Worm (Caenorhabditis elegans): ENCODE measurements around the gene ins-5.

ins-5 gene

ce11 chrII:6046023-6046631, 48.8 kb downstream of the ins-5 start:
- TF ChIP-seq C34F6.9 (tag; optimal IDR thresholded peaks at IDR 0.05) (peak; percentile 44), fos-1 (tag; optimal IDR thresholded peaks at IDR 0.05) (peak; percentile 15), nhr-25 (tag; optimal IDR thresholded peaks at IDR 0.05) (peak; percentile 60), gmeb-1 (tag; optimal IDR thresholded peaks at IDR 0.05) (no peak), blmp-1 (tag; optimal IDR thresholded peaks at IDR 0.05; ENCODE audit: insufficient read depth) (peak; percentile 45), nhr-237 (tag; optimal IDR thresholded peaks at IDR 0.05) (no peak), lin-13 (GFP tag; optimal IDR thresholded peaks at IDR 0.05) (peak; percentile 15), lsy-2 (tag; optimal IDR thresholded peaks at IDR 0.05) (peak in 1 of 2 experiments; percentile 26), unc-55 (GFP tag; optimal IDR thresholded peaks at IDR 0.05) (peak; percentile 17), F13H6.1 (tag; optimal IDR thresholded peaks at IDR 0.05) (peak; percentile 2), sem-4 (tag; optimal IDR thresholded peaks at IDR 0.05) (peak; percentile 17), skn-1 (tag; optimal IDR thresholded peaks at IDR 0.05) (no peak), crh-2 (tag; optimal IDR thresholded peaks at IDR 0.05) (peak; percentile 2)

ce11 chrII:6047639-6048159, 50.3 kb downstream of the ins-5 start, which contains the start of the genes R12C12.6 and ran-5:
Gene R12C12.6 (minus strand): TSS chrII:6047867.
Gene ran-5 (plus strand): TSS chrII:6048109.
- TF ChIP-seq ztf-1 (GFP tag; conservative IDR thresholded peaks at IDR 0.05) (no peak), blmp-1 (tag; optimal IDR thresholded peaks at IDR 0.05; ENCODE audit: insufficient read depth) (peak; percentile 27), sma-3 (GFP tag; optimal IDR thresholded peaks at IDR 0.05) (peak; percentile 76), lsy-2 (tag; optimal IDR thresholded peaks at IDR 0.05) (peak; percentile 87 to 93), mdl-1 (tag; optimal IDR thresholded peaks at IDR 0.05) (peak in 1 of 2 experiments; percentile 32), unc-39 (tag; optimal IDR thresholded peaks at IDR 0.05) (no peak), C34F6.9 (tag; optimal IDR thresholded peaks at IDR 0.05) (peak; percentile 91), alr-1 (tag; optimal IDR thresholded peaks at IDR 0.05) (no peak), ZK546.5 (tag; optimal IDR thresholded peaks at IDR 0.05) (no peak), crh-2 (tag; optimal IDR thresholded peaks at IDR 0.05) (peak; percentile 84), egl-27 (tag; optimal IDR thresholded peaks at IDR 0.05) (peak; percentile 71), lin-13 (GFP tag; optimal IDR thresholded peaks at IDR 0.05) (peak; percentile 75), lin-11 (tag; optimal IDR thresholded peaks at IDR 0.05) (peak; percentile 22), aly-2 (tag; optimal IDR thresholded peaks at IDR 0.05) (no peak), snpc-4 (tag; optimal IDR thresholded peaks at IDR 0.05) (peak; percentile 53), ceh-82 (tag; optimal IDR thresholded peaks at IDR 0.05) (no peak), unc-55 (GFP tag; optimal IDR thresholded peaks at IDR 0.05) (peak; percentile 89), unc-62 (GFP tag; optimal IDR thresholded peaks at IDR 0.05) (peak; percentile 5), nhr-11 (tag; optimal IDR thresholded peaks at IDR 0.05) (no peak), peb-1 (tag; optimal IDR thresholded peaks at IDR 0.05) (no peak), nhr-21 (tag; optimal IDR thresholded peaks at IDR 0.05) (peak; percentile 74), lin-39 (tag; optimal IDR thresholded peaks at IDR 0.05) (no peak), nhr-25 (tag; optimal IDR thresholded peaks at IDR 0.05) (peak; percentile 85), gmeb-1 (tag; optimal IDR thresholded peaks at IDR 0.05) (peak; percentile 89), ama-1 (optimal IDR thresholded peaks at IDR 0.05) (peak; percentile 64), ceh-16 (tag; optimal IDR thresholded peaks at IDR 0.05) (peak; percentile 70), ztf-4 (tag; optimal IDR thresholded peaks at IDR 0.05) (peak; percentile 60), fos-1 (tag; optimal IDR thresholded peaks at IDR 0.05) (peak; percentile 71), mab-5 (tag; optimal IDR thresholded peaks at IDR 0.05) (peak; percentile 83), sma-9 (GFP tag; optimal IDR thresholded peaks at IDR 0.05) (peak; percentile 93), sma-9 (tag; optimal IDR thresholded peaks at IDR 0.05) (no peak), elt-1 (tag; optimal IDR thresholded peaks at IDR 0.05) (no peak), nhr-129 (tag; optimal IDR thresholded peaks at IDR 0.05) (peak; percentile 67), nhr-77 (tag; optimal IDR thresholded peaks at IDR 0.05) (no peak), Y55F3AM.14 (GFP tag; optimal IDR thresholded peaks at IDR 0.05) (no peak), nhr-237 (tag; optimal IDR thresholded peaks at IDR 0.05) (no peak), zag-1 (tag; optimal IDR thresholded peaks at IDR 0.05) (no peak), sem-4 (tag; optimal IDR thresholded peaks at IDR 0.05) (peak; percentile 70), nhr-10 (tag; optimal IDR thresholded peaks at IDR 0.05) (peak; percentile 50), mbf-1 (tag; optimal IDR thresholded peaks at IDR 0.05) (no peak), nhr-23 (tag; optimal IDR thresholded peaks at IDR 0.05) (no peak), F13H6.1 (tag; optimal IDR thresholded peaks at IDR 0.05) (peak; percentile 83), R02D3.7 (tag; optimal IDR thresholded peaks at IDR 0.05) (peak; percentile 37), nhr-6 (tag; optimal IDR thresholded peaks at IDR 0.05) (peak; percentile 76)

All from whole organism, L2 larva.